Worm (Caenorhabditis elegans) whole organism, L4/young adult: ENCODE data around the gene spp-16.

ENCODE experiments used
- dao-5 ChIP-seq: sonication (generic microtip); optimal IDR thresholded peaks from 2 replicates; lab custom pipeline; 2016; ENCODE audit warnings: missing genotype, missing genetic modification characterization, moderate library complexity, missing compliant biosample characterization
- him-1 ChIP-seq: sonication (generic microtip); optimal IDR thresholded peaks from 2 replicates; lab custom pipeline; 2016; ENCODE audit warnings: missing genotype, missing genetic modification reagents, missing genetic modification characterization, missing compliant biosample characterization

ce11 chrV:10867586-10867985, 33.5 kb downstream of the spp-16 start:
- TF ChIP-seq dao-5 (tag; lab: Kevin White, UChicago) (no peak), him-1 (tag; lab: Kevin White, UChicago) (no peak)
